Worm (Caenorhabditis elegans) whole organism, L1 larva: ENCODE results near the gene riok-3.
A peak's percentile ranks its signal among the peaks of the same experiment; 100 is the strongest.

ENCODE experiments used
- F16B12.6 ChIP-seq: fragments of 150-350 bp; optimal IDR thresholded peaks from 2 replicates; lab custom pipeline; 2014; ENCODE audit warnings: missing biosample characterization, missing genetic modification characterization
- Y116A8C.19 ChIP-seq: sonication (generic microtip); optimal IDR thresholded peaks from 2 replicates; lab custom pipeline; 2016; ENCODE audit warnings: missing compliant biosample characterization, missing genetic modification characterization, borderline replicate concordance
- alr-1 ChIP-seq: fragments of 200-800 bp; sonication (Bioruptor generic); optimal IDR thresholded peaks from 2 replicates; lab custom pipeline; 2018; ENCODE audit warnings: borderline replicate concordance, mild to moderate bottlenecking, missing genetic modification characterization, missing compliant biosample characterization
- blmp-1 ChIP-seq: fragments of 150-350 bp; optimal IDR thresholded peaks from 2 replicates; lab custom pipeline; 2014; ENCODE audit warnings: missing biosample characterization, missing genetic modification characterization
- ceh-8 ChIP-seq: fragments of 200-800 bp; sonication (Bioruptor generic); optimal IDR thresholded peaks from 2 replicates; lab custom pipeline; 2018; ENCODE audit warnings: mild to moderate bottlenecking, missing genetic modification characterization, moderate library complexity, missing compliant biosample characterization
- ceh-82 ChIP-seq, 3 experiments: fragments of 150-350 bp in 1 of 3; sonication (generic microtip) in 2 of 3; optimal IDR thresholded peaks; 2 replicates each; lab custom pipeline; 2014 to 2017; ENCODE audit warnings: missing biosample characterization in 3 of 3, missing genetic modification characterization in 3 of 3
- ces-1 ChIP-seq: fragments of 150-350 bp; optimal IDR thresholded peaks from 2 replicates; lab custom pipeline; 2014; ENCODE audit warnings: missing biosample characterization, missing genetic modification reagents, missing genetic modification characterization
- dpl-1 ChIP-seq, 3 experiments: fragments of 150-350 bp in 2 of 3; sonication (generic microtip) in 1 of 3; optimal IDR thresholded peaks; 2 replicates each; lab custom pipeline; 2014 to 2017; ENCODE audit warnings: missing biosample characterization in 3 of 3, missing genetic modification characterization in 3 of 3, missing genetic modification reagents in 3 of 3
- efl-1 ChIP-seq, 4 experiments: fragments of 150-350 bp; optimal IDR thresholded peaks in 3 of 4; peaks in 1 of 4; 1 replicate in 1 of 4; 2 replicates in 3 of 4; lab custom pipeline; 2014; ENCODE audit warnings: missing biosample characterization in 2 of 4, missing genetic modification characterization in 2 of 4, missing genetic modification reagents in 2 of 4
- egl-27 ChIP-seq, 2 experiments: fragments of 150-350 bp in 1 of 2; sonication (generic microtip); optimal IDR thresholded peaks; 3 replicates each; lab custom pipeline; 2017 to 2018; ENCODE audit warnings: missing biosample characterization in 2 of 2, missing genetic modification characterization in 2 of 2, missing genetic modification reagents in 2 of 2
- elt-2 ChIP-seq: sonication (generic microtip); optimal IDR thresholded peaks from 2 replicates; lab custom pipeline; 2016; ENCODE audit warnings: missing genetic modification characterization, mild to moderate bottlenecking, inconsistent platforms, missing compliant biosample characterization, missing genetic modification reagents
- elt-3 ChIP-seq, 6 experiments: fragments of 150-350 bp in 1 of 6; sonication (generic microtip); optimal IDR thresholded peaks; 2 replicates each; lab custom pipeline; 2017 to 2018; ENCODE audit warnings: missing biosample characterization in 6 of 6, missing genetic modification characterization in 6 of 6, inconsistent platforms in 1 of 6
- fkh-10 ChIP-seq: sonication (generic microtip); optimal IDR thresholded peaks from 2 replicates; lab custom pipeline; 2017; ENCODE audit warnings: missing biosample characterization, missing genetic modification reagents, missing genetic modification characterization
- fkh-4 ChIP-seq: sonication (generic microtip); optimal IDR thresholded peaks from 2 replicates; lab custom pipeline; 2016; ENCODE audit warnings: missing compliant biosample characterization, missing genetic modification characterization, borderline replicate concordance
- fos-1 ChIP-seq: fragments of 150-350 bp; optimal IDR thresholded peaks from 2 replicates; lab custom pipeline; 2014; ENCODE audit warnings: missing biosample characterization, missing genetic modification characterization
- grh-1 ChIP-seq: fragments of 200-800 bp; sonication (Bioruptor generic); IDR thresholded peaks from 2 replicates; pipeline ENCODE4 v1.3.6; 2022; ENCODE audit warnings: missing genetic modification reagents, missing genetic modification characterization, missing compliant biosample characterization
- hlh-17 ChIP-seq: fragments of 200-800 bp; sonication (Bioruptor generic); optimal IDR thresholded peaks from 2 replicates; lab custom pipeline; 2018; ENCODE audit warnings: missing genetic modification characterization, mild to moderate bottlenecking, missing compliant biosample characterization, moderate library complexity, borderline replicate concordance
- hlh-4 ChIP-seq: sonication (generic microtip); optimal IDR thresholded peaks from 2 replicates; lab custom pipeline; 2016; ENCODE audit warnings: mild to moderate bottlenecking, missing genetic modification characterization, missing compliant biosample characterization
- lin-14 ChIP-seq: fragments of 200-800 bp; sonication (Bioruptor generic); optimal IDR thresholded peaks from 2 replicates; lab custom pipeline; 2018; ENCODE audit warnings: mild to moderate bottlenecking, missing genetic modification characterization, moderate library complexity, missing compliant biosample characterization
- lin-15B ChIP-seq: fragments of 150-350 bp; sonication (generic microtip); optimal IDR thresholded peaks from 3 replicates; lab custom pipeline; 2014; ENCODE audit warnings: missing biosample characterization, missing genetic modification characterization
- lin-35 ChIP-seq, 2 experiments: fragments of 150-350 bp; optimal IDR thresholded peaks; 2 replicates each; lab custom pipeline; 2014; ENCODE audit warnings: missing biosample characterization in 2 of 2, missing genetic modification characterization in 2 of 2, missing genetic modification reagents in 2 of 2
- lin-39 ChIP-seq: fragments of 150-350 bp; optimal IDR thresholded peaks from 2 replicates; lab custom pipeline; 2014; ENCODE audit warnings: missing biosample characterization, missing genetic modification reagents, missing genetic modification characterization
- lir-3 ChIP-seq: sonication (generic microtip); optimal IDR thresholded peaks from 2 replicates; lab custom pipeline; 2016; ENCODE audit warnings: mild to moderate bottlenecking, missing genetic modification characterization, moderate library complexity, missing compliant biosample characterization; ENCODE audit not compliant: poor library complexity
- lsy-2 ChIP-seq, 2 experiments: fragments of 150-350 bp; optimal IDR thresholded peaks; 2 replicates each; lab custom pipeline; 2014; ENCODE audit warnings: missing biosample characterization in 2 of 2, missing genetic modification characterization in 2 of 2
- mdl-1 ChIP-seq, 2 experiments: fragments of 150-350 bp; optimal IDR thresholded peaks; 2 replicates each; lab custom pipeline; 2014 to 2017; ENCODE audit warnings: missing biosample characterization in 2 of 2, missing genetic modification characterization in 2 of 2, inconsistent platforms in 1 of 2
- mef-2 ChIP-seq: fragments of 150-350 bp; optimal IDR thresholded peaks from 2 replicates; lab custom pipeline; 2014; ENCODE audit warnings: missing biosample characterization, missing genetic modification characterization
- mep-1 ChIP-seq: fragments of 150-350 bp; optimal IDR thresholded peaks from 2 replicates; lab custom pipeline; 2014; ENCODE audit warnings: missing biosample characterization, missing genetic modification characterization
- nhr-12 ChIP-seq: sonication (generic microtip); optimal IDR thresholded peaks from 2 replicates; lab custom pipeline; 2017; ENCODE audit warnings: missing biosample characterization, missing genetic modification characterization
- nhr-237 ChIP-seq: fragments of 150-350 bp; optimal IDR thresholded peaks from 2 replicates; lab custom pipeline; 2014; ENCODE audit warnings: missing biosample characterization, missing genetic modification characterization
- nhr-28 ChIP-seq: fragments of 150-350 bp; optimal IDR thresholded peaks from 2 replicates; lab custom pipeline; 2014; ENCODE audit warnings: missing biosample characterization, missing genetic modification characterization
- nhr-47 ChIP-seq: sonication (generic microtip); optimal IDR thresholded peaks from 2 replicates; lab custom pipeline; 2016; ENCODE audit warnings: mild to moderate bottlenecking, missing genetic modification characterization, moderate library complexity, missing compliant biosample characterization
- nhr-71 ChIP-seq: sonication (generic microtip); optimal IDR thresholded peaks from 2 replicates; lab custom pipeline; 2016; ENCODE audit warnings: mild to moderate bottlenecking, missing genetic modification characterization, moderate library complexity, missing compliant biosample characterization
- nhr-77 ChIP-seq: fragments of 150-350 bp; optimal IDR thresholded peaks from 2 replicates; lab custom pipeline; 2014; ENCODE audit warnings: missing biosample characterization, missing genetic modification characterization
- nhr-85 ChIP-seq: sonication (generic microtip); peaks from one replicate; lab custom pipeline; 2016; ENCODE audit warnings: missing genetic modification characterization, inconsistent platforms, missing compliant biosample characterization
- nhr-90 ChIP-seq: sonication (generic microtip); optimal IDR thresholded peaks from 2 replicates; lab custom pipeline; 2016; ENCODE audit warnings: mild to moderate bottlenecking, missing genetic modification characterization, missing compliant biosample characterization; ENCODE audit not compliant: poor library complexity
- pag-3 ChIP-seq: sonication (generic microtip); optimal IDR thresholded peaks from 2 replicates; lab custom pipeline; 2017; ENCODE audit warnings: missing genetic modification characterization, mild to moderate bottlenecking, missing compliant biosample characterization, antibody characterized with exemption, borderline replicate concordance; ENCODE audit not compliant: insufficient read depth
- pax-3 ChIP-seq: fragments of 200-800 bp; sonication (Bioruptor generic); optimal IDR thresholded peaks from 2 replicates; lab custom pipeline; 2018; ENCODE audit warnings: mild to moderate bottlenecking, missing genetic modification characterization, moderate library complexity, missing compliant biosample characterization
- pqm-1 ChIP-seq: sonication (generic microtip); optimal IDR thresholded peaks from 3 replicates; lab custom pipeline; 2017; ENCODE audit warnings: missing biosample characterization, missing genetic modification characterization
- rnt-1 ChIP-seq: sonication (generic microtip); optimal IDR thresholded peaks from 2 replicates; lab custom pipeline; 2016; ENCODE audit warnings: mild to moderate bottlenecking, missing genetic modification characterization, moderate library complexity, missing compliant biosample characterization
- skn-1 ChIP-seq: fragments of 150-350 bp; optimal IDR thresholded peaks from 2 replicates; lab custom pipeline; 2014; ENCODE audit warnings: missing biosample characterization, missing genetic modification characterization
- tbx-2 ChIP-seq: sonication (generic microtip); optimal IDR thresholded peaks from 2 replicates; lab custom pipeline; 2016; ENCODE audit warnings: missing genetic modification characterization, missing compliant biosample characterization
- unc-130 ChIP-seq: fragments of 150-350 bp; optimal IDR thresholded peaks from 2 replicates; lab custom pipeline; 2017; ENCODE audit warnings: missing biosample characterization, missing genetic modification characterization, inconsistent platforms
- unc-30 ChIP-seq: sonication (generic microtip); optimal IDR thresholded peaks from 2 replicates; lab custom pipeline; 2017; ENCODE audit warnings: missing biosample characterization, missing genetic modification characterization
- unc-86 ChIP-seq: sonication (generic microtip); optimal IDR thresholded peaks from 2 replicates; lab custom pipeline; 2016; ENCODE audit warnings: missing genetic modification characterization, missing compliant biosample characterization
- unc-98 ChIP-seq: fragments of 200-800 bp; sonication (Bioruptor generic); IDR thresholded peaks from 2 replicates; pipeline ENCODE4 v1.3.6; 2022; ENCODE audit warnings: missing genetic modification characterization, missing compliant biosample characterization
- xbp-1 ChIP-seq: sonication (generic microtip); optimal IDR thresholded peaks from 2 replicates; lab custom pipeline; 2016; ENCODE audit warnings: missing genetic modification characterization, missing compliant biosample characterization
- zag-1 ChIP-seq: fragments of 150-350 bp; optimal IDR thresholded peaks from 2 replicates; lab custom pipeline; 2014; ENCODE audit warnings: missing biosample characterization, missing genetic modification characterization
- ztf-4 ChIP-seq: fragments of 150-350 bp; optimal IDR thresholded peaks from 2 replicates; lab custom pipeline; 2014; ENCODE audit warnings: missing biosample characterization, missing genetic modification characterization

Gene riok-3

ce11 chrIII:9758848-9759247 lies 46.0 kb downstream of the riok-3 start, which contains the start of gene rmd-1:
Gene rmd-1, plus strand, starts transcription at chrIII:9759094.
- TF ChIP-seq zag-1 (tag; lab: Kevin White, UChicago) = no peak
- no peak for TF ChIP-seq ces-1 (GFP tag; lab: Kevin White, UChicago)
- no peak for TF ChIP-seq nhr-47
- no peak for TF ChIP-seq tbx-2 (tag; lab: Kevin White, UChicago)
- TF ChIP-seq lin-15B = no peak
- no peak for TF ChIP-seq fkh-10 (GFP tag; lab: Kevin White, UChicago)
- no peak for TF ChIP-seq alr-1 (tag; lab: Kevin White, UChicago)
- no peak for TF ChIP-seq nhr-28 (tag; lab: Kevin White, UChicago)
- TF ChIP-seq unc-86 (tag; lab: Kevin White, UChicago) = no peak
- TF ChIP-seq mep-1 (tag; lab: Kevin White, UChicago) = no peak
- no peak for TF ChIP-seq pax-3 (tag; lab: Kevin White, UChicago)
- no peak for TF ChIP-seq lir-3 (tag; lab: Kevin White, UChicago)
- no peak for TF ChIP-seq blmp-1 (tag; lab: Kevin White, UChicago)

DNA sequence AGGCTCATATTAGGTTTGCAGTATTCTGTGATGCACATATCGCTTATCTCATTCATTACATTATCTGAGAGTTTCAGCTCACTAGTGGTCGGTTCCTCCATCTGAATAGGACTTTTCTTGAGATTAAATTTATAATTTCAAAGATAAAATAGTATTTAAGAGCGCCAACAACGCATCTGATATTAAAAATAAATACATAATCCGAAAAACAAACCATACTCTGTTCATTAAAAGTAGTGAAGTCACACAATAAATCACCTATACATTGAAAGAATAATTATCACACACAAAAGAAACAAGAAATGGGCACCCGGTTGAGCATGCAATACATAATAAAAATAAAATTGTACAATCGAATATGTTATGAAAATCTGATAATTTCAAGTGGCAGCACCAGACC lies 47.4 kb downstream of the riok-3 start, which contains the start of gene vps-53:
Gene vps-53, minus strand, starts transcription at position 101 of the 400 bp plus-strand sequence.
- no peak for TF ChIP-seq fos-1 (tag; lab: Kevin White, UChicago)
- no peak for TF ChIP-seq elt-3 (tag; optimal IDR thresholded peaks at IDR 0.05; lab: Kevin White, UChicago)
- no peak for TF ChIP-seq hlh-4 (tag; lab: Kevin White, UChicago)
- TF ChIP-seq dpl-1 (GFP tag; optimal IDR thresholded peaks at IDR 0.05; lab: Kevin White, UChicago) = no peak
- TF ChIP-seq pag-3 (tag; lab: Kevin White, UChicago) = no peak
- TF ChIP-seq, all 84 proteins: peak for 0

DNA sequence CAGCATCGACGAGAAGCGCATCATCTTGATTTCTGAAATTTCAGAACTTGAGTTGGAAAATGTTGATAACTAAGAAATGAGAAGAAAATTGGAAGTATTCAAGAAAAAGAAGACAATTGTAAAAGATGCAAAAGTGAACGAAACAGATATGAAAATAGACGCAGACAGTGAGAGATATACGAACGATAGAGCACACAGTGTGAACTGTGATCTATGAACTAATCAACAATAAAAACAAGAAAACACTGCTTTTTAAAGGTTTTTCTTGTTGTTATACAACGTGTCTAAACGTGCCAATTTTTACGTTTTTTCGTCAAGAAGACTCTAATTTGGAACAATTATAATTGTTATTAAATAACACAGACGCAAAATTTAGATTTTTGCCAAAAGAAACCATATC lies 52.0 kb downstream of the riok-3 start, which contains the start of gene ech-6:
Gene ech-6, minus strand, starts transcription at position 32 of the 400 bp plus-strand sequence.
- TF ChIP-seq fkh-4 (tag; lab: Kevin White, UChicago) (no peak), mef-2 (tag; lab: Kevin White, UChicago) (no peak), ceh-82 (tag; optimal IDR thresholded peaks at IDR 0.05; lab: Kevin White, UChicago) (no peak), unc-130 (no peak), elt-3 (tag; optimal IDR thresholded peaks at IDR 0.05; lab: Kevin White, UChicago) (no peak), nhr-90 (peak; percentile 44), pqm-1 (tag; lab: Kevin White, UChicago) (no peak), xbp-1 (tag; lab: Kevin White, UChicago) (peak; percentile 2), ztf-4 (tag; lab: Kevin White, UChicago) (no peak), grh-1 (GFP tag; lab: Robert Waterston, UW) (no peak), lin-15B (no peak), nhr-77 (tag; lab: Kevin White, UChicago) (no peak), ceh-8 (GFP tag; lab: Kevin White, UChicago) (no peak), nhr-85 (tag; lab: Kevin White, UChicago) (peak; percentile 42), rnt-1 (no peak), F16B12.6 (tag; lab: Kevin White, UChicago) (no peak), nhr-237 (tag; lab: Kevin White, UChicago) (no peak), lin-35 (GFP tag; optimal IDR thresholded peaks at IDR 0.05; lab: Kevin White, UChicago) (peak in 1 of 2 experiments; percentile 35), mdl-1 (tag; optimal IDR thresholded peaks at IDR 0.05; lab: Kevin White, UChicago) (no peak), elt-2 (tag; lab: Kevin White, UChicago) (peak; percentile 2), lsy-2 (tag; optimal IDR thresholded peaks at IDR 0.05; lab: Kevin White, UChicago) (peak; percentile 31 to 39), unc-30 (tag; lab: Kevin White, UChicago) (no peak), hlh-17 (GFP tag; lab: Kevin White, UChicago) (no peak), egl-27 (tag; optimal IDR thresholded peaks at IDR 0.05; lab: Kevin White, UChicago) (no peak), lin-14 (GFP tag; lab: Kevin White, UChicago) (no peak), alr-1 (tag; lab: Kevin White, UChicago) (no peak), Y116A8C.19 (tag; lab: Kevin White, UChicago) (no peak), nhr-12 (no peak), unc-98 (GFP tag; lab: Robert Waterston, UW) (no peak), nhr-71 (peak; percentile 87), lin-39 (tag; lab: Kevin White, UChicago) (no peak), skn-1 (tag; lab: Kevin White, UChicago) (no peak), efl-1 (optimal IDR thresholded peaks at IDR 0.05; lab: Kevin White, UChicago) (peak; percentile 31), efl-1 (GFP tag; optimal IDR thresholded peaks at IDR 0.05 in 1 of 2; lab: Kevin White, UChicago) (no peak)
